Worm (Caenorhabditis elegans) whole organism, young adult: ENCODE results near the gene slt-1.

Experiments
- ama-1 ChIP-seq, 3 experiments: fragments of 150-350 bp in 1 of 3; sonication (generic microtip) in 2 of 3; optimal IDR thresholded peaks; 2 replicates each; lab custom pipeline; 2014 to 2018; ENCODE audit warnings: missing biosample characterization in 2 of 3, missing genetic modification characterization in 2 of 3, missing genetic modification reagents in 2 of 3
- attf-5 ChIP-seq: fragments of 200-800 bp; sonication (Bioruptor generic); optimal IDR thresholded peaks from 2 replicates; lab custom pipeline; 2018; ENCODE audit warnings: mild to moderate bottlenecking, missing genetic modification characterization, missing compliant biosample characterization
- bed-2 ChIP-seq: fragments of 200-800 bp; sonication (Bioruptor generic); IDR thresholded peaks from 2 replicates; pipeline ENCODE4 v1.3.6; 2022; ENCODE audit warnings: missing genetic modification reagents, missing genetic modification characterization, missing compliant biosample characterization
- ceh-58 ChIP-seq: fragments of 200-800 bp; sonication (Bioruptor generic); IDR thresholded peaks from 2 replicates; pipeline ENCODE4 v1.3.6; 2022; ENCODE audit warnings: missing genetic modification characterization, missing compliant biosample characterization
- dpl-1 ChIP-seq: fragments of 150-350 bp; optimal IDR thresholded peaks from 2 replicates; lab custom pipeline; 2014; ENCODE audit warnings: missing biosample characterization, missing genetic modification reagents, missing genetic modification characterization
- efl-1 ChIP-seq: fragments of 150-350 bp; optimal IDR thresholded peaks from 2 replicates; lab custom pipeline; 2014; ENCODE audit warnings: missing biosample characterization, missing genetic modification reagents, missing genetic modification characterization
- hsf-1 ChIP-seq: fragments of 200-800 bp; sonication (Bioruptor generic); IDR thresholded peaks from 2 replicates; pipeline ENCODE4 v1.3.6; 2022; ENCODE audit warnings: missing genetic modification reagents, missing genetic modification characterization, missing compliant biosample characterization
- lag-1 ChIP-seq: fragments of 200-800 bp; sonication (Bioruptor generic); IDR thresholded peaks from 2 replicates; pipeline ENCODE4 v1.3.6; 2022; ENCODE audit warnings: missing genetic modification reagents, missing genetic modification characterization, missing compliant biosample characterization
- madf-10 ChIP-seq: sonication (generic microtip); optimal IDR thresholded peaks from 2 replicates; lab custom pipeline; 2016; ENCODE audit warnings: mild to moderate bottlenecking, missing genetic modification characterization, missing compliant biosample characterization
- madf-3 ChIP-seq: fragments of 200-800 bp; sonication (Bioruptor generic); IDR thresholded peaks from 2 replicates; pipeline ENCODE4 v1.3.6; 2022; ENCODE audit warnings: missing genetic modification reagents, missing genetic modification characterization, missing compliant biosample characterization
- nfya-1 ChIP-seq: sonication (generic microtip); optimal IDR thresholded peaks from 2 replicates; lab custom pipeline; 2017; ENCODE audit warnings: antibody characterized with exemption, missing compliant biosample characterization, missing genetic modification characterization, borderline replicate concordance; ENCODE audit not compliant: insufficient read depth
- nhr-120 ChIP-seq: fragments of 200-800 bp; sonication (Bioruptor generic); IDR thresholded peaks from 2 replicates; pipeline ENCODE4 v1.3.6; 2022; ENCODE audit warnings: missing genetic modification characterization, missing compliant biosample characterization
- nhr-80 ChIP-seq: sonication (generic microtip); optimal IDR thresholded peaks from 2 replicates; lab custom pipeline; 2016; ENCODE audit warnings: missing genetic modification characterization, missing compliant biosample characterization
- snpc-4 ChIP-seq, 5 experiments: fragments of 150-350 bp in 1 of 5; sonication (generic microtip) in 4 of 5; optimal IDR thresholded peaks; 2 replicates each; lab custom pipeline; 2014 to 2018; ENCODE audit warnings: missing genetic modification characterization in 5 of 5, missing biosample characterization in 3 of 5, antibody characterized with exemption in 2 of 5, mild to moderate bottlenecking in 2 of 5, missing compliant biosample characterization in 2 of 5, missing genotype in 2 of 5, moderate library complexity in 2 of 5, missing genetic modification reagents in 1 of 5

ce11 chrX:14659454-14659853 is 14.7 kb upstream of the slt-1 start:
- no peak for TF ChIP-seq bed-2
- TF ChIP-seq madf-10 (tag; lab: Kevin White, UChicago): no peak
- TF ChIP-seq ama-1 (optimal IDR thresholded peaks at IDR 0.05; lab: Kevin White, UChicago): no peak
- TF ChIP-seq ama-1 (GFP tag; optimal IDR thresholded peaks at IDR 0.05; lab: Kevin White, UChicago): no peak
- no peak for TF ChIP-seq hsf-1 (GFP tag; lab: Robert Waterston, UW)
- no peak for TF ChIP-seq efl-1
- no peak for TF ChIP-seq nhr-80 (tag; lab: Kevin White, UChicago)
- no peak for TF ChIP-seq nfya-1
- no peak for TF ChIP-seq attf-5 (GFP tag; lab: Kevin White, UChicago)
- TF ChIP-seq madf-3 (GFP tag; lab: Robert Waterston, UW): no peak
- no peak for TF ChIP-seq snpc-4 (GFP tag; optimal IDR thresholded peaks at IDR 0.05; lab: Kevin White, UChicago)
- TF ChIP-seq snpc-4 (tag; optimal IDR thresholded peaks at IDR 0.05; lab: Kevin White, UChicago): no peak
- TF ChIP-seq lag-1 (GFP tag; lab: Robert Waterston, UW): no peak
- TF ChIP-seq ceh-58 (GFP tag; lab: Robert Waterston, UW): no peak
- no peak for TF ChIP-seq nhr-120 (GFP tag; lab: Robert Waterston, UW)
- no peak for TF ChIP-seq dpl-1 (GFP tag; lab: Kevin White, UChicago)
